Fruit fly (Drosophila melanogaster) whole organism, wandering third instar larva: ENCODE results near the gene Cht5.

ENCODE experiments used
- Abd-B ChIP-seq: fragments of >200 bp; optimal IDR thresholded peaks from 2 replicates; lab custom pipeline; 2017; ENCODE audit warnings: missing biosample characterization, missing genetic modification characterization
- CG32264 ChIP-seq: fragments of 200-800 bp; sonication (Bioruptor generic); optimal IDR thresholded peaks from 2 replicates; lab custom pipeline; 2016; ENCODE audit warnings: missing biosample characterization, missing genetic modification characterization
- CG9705 ChIP-seq: fragments of 200-800 bp; sonication (Bioruptor generic); optimal IDR thresholded peaks from 2 replicates; lab custom pipeline; 2018; ENCODE audit warnings: missing biosample characterization, mild to moderate bottlenecking, missing genetic modification characterization
- CrebA ChIP-seq: fragments of 200-800 bp; sonication (Bioruptor generic); optimal IDR thresholded peaks from 2 replicates; lab custom pipeline; 2016; ENCODE audit warnings: missing biosample characterization, mild to moderate bottlenecking, missing genetic modification characterization, borderline replicate concordance
- Dfd ChIP-seq: fragments of >200 bp; optimal IDR thresholded peaks from 2 replicates; lab custom pipeline; 2017; ENCODE audit warnings: missing biosample characterization, missing genetic modification characterization
- Dif ChIP-seq: fragments of 200-275, 200-300 bp; sonication (Bioruptor generic); optimal IDR thresholded peaks from 2 replicates; lab custom pipeline; 2018; ENCODE audit warnings: missing biosample characterization, missing genetic modification characterization; ENCODE audit not compliant: partially characterized antibody
- GATAd ChIP-seq: sonication (Bioruptor generic); optimal IDR thresholded peaks from 2 replicates; lab custom pipeline; 2016; ENCODE audit warnings: missing biosample characterization, missing genetic modification characterization
- HLH106 ChIP-seq: fragments of 200-800 bp; optimal IDR thresholded peaks from 3 replicates; lab custom pipeline; 2019; ENCODE audit warnings: missing biosample characterization, mild to moderate bottlenecking, missing genetic modification characterization, moderate library complexity
- Hnf4 ChIP-seq: fragments of 200-800 bp; sonication (Bioruptor generic); optimal IDR thresholded peaks from 2 replicates; lab custom pipeline; 2016; ENCODE audit warnings: missing biosample characterization, mild to moderate bottlenecking, missing genetic modification characterization
- Hr78 ChIP-seq: fragments of >200 bp; optimal IDR thresholded peaks from 2 replicates; lab custom pipeline; 2017; ENCODE audit warnings: missing biosample characterization, missing genetic modification characterization
- Hr83 ChIP-seq: fragments of 200-300 bp; sonication (Bioruptor generic); optimal IDR thresholded peaks from 2 replicates; lab custom pipeline; 2016; ENCODE audit warnings: missing biosample characterization, mild to moderate bottlenecking, missing genetic modification characterization, moderate library complexity; ENCODE audit not compliant: poor library complexity, severe bottlenecking
- Jra ChIP-seq: sonication (Bioruptor generic); optimal IDR thresholded peaks from 2 replicates; lab custom pipeline; 2016; ENCODE audit warnings: missing biosample characterization, missing genetic modification characterization
- Mio ChIP-seq: sonication (Bioruptor generic); optimal IDR thresholded peaks from 2 replicates; lab custom pipeline; 2016; ENCODE audit warnings: missing biosample characterization, missing genetic modification characterization
- Myc ChIP-seq: fragments of >200 bp; optimal IDR thresholded peaks from 2 replicates; lab custom pipeline; 2017
- N ChIP-seq: fragments of >200 bp; optimal IDR thresholded peaks from 2 replicates; lab custom pipeline; 2018; ENCODE audit warnings: missing biosample characterization, missing external identifiers, missing genetic modification characterization
- OdsH ChIP-seq: fragments of 200-800 bp; sonication (Bioruptor generic); optimal IDR thresholded peaks from 2 replicates; lab custom pipeline; 2016; ENCODE audit warnings: missing biosample characterization, mild to moderate bottlenecking, missing genetic modification characterization
- Rel ChIP-seq, 2 experiments: fragments of 200-800 bp; sonication (Bioruptor generic) in 1 of 2; optimal IDR thresholded peaks; 2 replicates in 1 of 2; 3 replicates in 1 of 2; lab custom pipeline; 2016 to 2019; ENCODE audit warnings: mild to moderate bottlenecking in 2 of 2, missing biosample characterization in 2 of 2, missing genetic modification characterization in 2 of 2, moderate library complexity in 1 of 2
- Sp1 ChIP-seq: fragments of 200-800 bp; sonication (Bioruptor generic); optimal IDR thresholded peaks from 3 replicates; lab custom pipeline; 2019; ENCODE audit warnings: missing biosample characterization, mild to moderate bottlenecking, missing genetic modification characterization, moderate library complexity
- Vsx2 ChIP-seq: fragments of 200-300, 225-300 bp; sonication (Bioruptor generic); optimal IDR thresholded peaks from 2 replicates; lab custom pipeline; 2018; ENCODE audit warnings: missing biosample characterization, missing genetic modification characterization; ENCODE audit not compliant: partially characterized antibody
- br ChIP-seq: fragments of 200-800 bp; sonication (Bioruptor generic); optimal IDR thresholded peaks from 2 replicates; lab custom pipeline; 2016; ENCODE audit warnings: missing biosample characterization, missing genetic modification characterization
- brk ChIP-seq: fragments of 200-800 bp; sonication (Bioruptor generic); optimal IDR thresholded peaks from 2 replicates; lab custom pipeline; 2016; ENCODE audit warnings: missing biosample characterization, mild to moderate bottlenecking, missing genetic modification characterization
- dl ChIP-seq, 2 experiments: fragments of 175-275, 200-275 bp in 1 of 2; fragments of 200-275 bp in 1 of 2; sonication (Bioruptor generic); optimal IDR thresholded peaks; lab custom pipeline; 2018; ENCODE audit warnings: mild to moderate bottlenecking in 2 of 2, missing biosample characterization in 2 of 2, missing genetic modification characterization in 2 of 2, moderate library complexity in 2 of 2; ENCODE audit not compliant: partially characterized antibody in 2 of 2, insufficient read depth in 1 of 2
- dmrt93B ChIP-seq: fragments of 200-800 bp; sonication (Bioruptor generic); optimal IDR thresholded peaks from 2 replicates; lab custom pipeline; 2018; ENCODE audit warnings: missing biosample characterization, mild to moderate bottlenecking, missing genetic modification characterization
- dsf ChIP-seq: sonication (Bioruptor generic); optimal IDR thresholded peaks from 2 replicates; lab custom pipeline; 2016; ENCODE audit warnings: missing biosample characterization, missing genetic modification characterization, borderline replicate concordance
- ey ChIP-seq: fragments of 200-800 bp; sonication (Bioruptor generic); optimal IDR thresholded peaks from 2 replicates; lab custom pipeline; 2016; ENCODE audit warnings: missing biosample characterization, missing genetic modification characterization
- foxo ChIP-seq, 2 experiments: fragments of 200-800 bp; sonication (Bioruptor generic); optimal IDR thresholded peaks; 2 replicates in 1 of 2; 3 replicates in 1 of 2; lab custom pipeline; 2016 to 2017; ENCODE audit warnings: missing biosample characterization in 2 of 2, missing genetic modification characterization in 2 of 2
- fru ChIP-seq: fragments of 200-800 bp; sonication (Bioruptor generic); optimal IDR thresholded peaks from 3 replicates; lab custom pipeline; 2016; ENCODE audit warnings: missing biosample characterization, mild to moderate bottlenecking, missing genetic modification characterization
- h ChIP-seq: fragments of 200-800 bp; sonication (Bioruptor generic); optimal IDR thresholded peaks from 3 replicates; lab custom pipeline; 2016; ENCODE audit warnings: missing biosample characterization, mild to moderate bottlenecking, missing genetic modification characterization
- jim ChIP-seq: fragments of 175-275, 200-325 bp; sonication (Bioruptor generic); optimal IDR thresholded peaks from 2 replicates; lab custom pipeline; 2016; ENCODE audit warnings: missing biosample characterization, mild to moderate bottlenecking, missing genetic modification characterization
- lola ChIP-seq: fragments of >200 bp; optimal IDR thresholded peaks from 2 replicates; lab custom pipeline; 2017; ENCODE audit warnings: missing biosample characterization, missing genetic modification characterization
- pan ChIP-seq: fragments of >200 bp; optimal IDR thresholded peaks from 2 replicates; lab custom pipeline; 2017
- psq ChIP-seq: fragments of 200-800 bp; sonication (Bioruptor generic); optimal IDR thresholded peaks from 3 replicates; lab custom pipeline; 2017; ENCODE audit warnings: missing biosample characterization, mild to moderate bottlenecking, missing genetic modification characterization, moderate library complexity
- rgr ChIP-seq: fragments of 200-800 bp; sonication (Bioruptor generic); optimal IDR thresholded peaks from 3 replicates; lab custom pipeline; 2016; ENCODE audit warnings: missing biosample characterization, mild to moderate bottlenecking, missing genetic modification characterization
- sage ChIP-seq: fragments of 200-800 bp; sonication (Bioruptor generic); optimal IDR thresholded peaks from 2 replicates; lab custom pipeline; 2016; ENCODE audit warnings: missing biosample characterization, mild to moderate bottlenecking, missing genetic modification characterization
- sv ChIP-seq: fragments of 200-800 bp; sonication (Bioruptor generic); optimal IDR thresholded peaks from 3 replicates; lab custom pipeline; 2016; ENCODE audit warnings: missing biosample characterization, missing genetic modification characterization
- tai ChIP-seq: sonication (Bioruptor generic); optimal IDR thresholded peaks from 2 replicates; lab custom pipeline; 2016; ENCODE audit warnings: missing biosample characterization, missing genetic modification characterization
- usp ChIP-seq: fragments of >200 bp; optimal IDR thresholded peaks from 2 replicates; lab custom pipeline; 2017; ENCODE audit warnings: missing biosample characterization, missing genetic modification characterization
- woc ChIP-seq: sonication (Bioruptor generic); optimal IDR thresholded peaks from 2 replicates; lab custom pipeline; 2016; ENCODE audit warnings: missing biosample characterization, mild to moderate bottlenecking, missing genetic modification characterization

Gene Cht5

dm6 chr3R:13771195-13771594 is 3.8 kb downstream of the Cht5 start, which contains the start of gene CG9297:
TSS of gene CG9297 (plus strand) at chr3R:13771495.
- TF ChIP-seq ey: no peak

dm6 chr3R:13773350-13773749 is 6.0 kb downstream of the Cht5 start:
- TF ChIP-seq lola (GFP tag; lab: Kevin White, UChicago) (no peak), ey (no peak), Vsx2 (GFP tag; lab: Kevin White, UChicago) (no peak), sage (GFP tag; lab: Kevin White, UChicago) (no peak), dl (GFP tag; optimal IDR thresholded peaks at IDR 0.05; lab: Kevin White, UChicago; ENCODE audit: insufficient read depth in 1 of 2, partially characterized antibody in 2 of 2) (no peak), Hnf4 (GFP tag; lab: Kevin White, UChicago) (no peak), dmrt93B (GFP tag; lab: Kevin White, UChicago) (no peak), psq (GFP tag; lab: Kevin White, UChicago) (no peak), woc (no peak)

dm6 chr3R:13779241-13779683 is 11.9 kb downstream of the Cht5 start, which contains the start of the genes CG42375 and CG9288:
TSS of gene CG42375 (plus strand) at chr3R:13779624.
TSS of gene CG9288 (plus strand) at chr3R:13779624.
- no peak for TF ChIP-seq Hr83 (GFP tag; lab: Kevin White, UChicago)
- TF ChIP-seq Mio: no peak
- TF ChIP-seq HLH106: peak; percentile 13
- TF ChIP-seq ey: no peak
- no peak for TF ChIP-seq pan (lab: Kevin White, UChicago)
- peak; percentile 31 for TF ChIP-seq rgr (GFP tag; lab: Kevin White, UChicago)
- TF ChIP-seq Myc (lab: Kevin White, UChicago): no peak
- peak; percentile 49 for TF ChIP-seq woc
- TF ChIP-seq foxo (GFP tag; optimal IDR thresholded peaks at IDR 0.05; lab: Kevin White, UChicago): peak in 1 of 2 experiments; percentile 67
- no peak for TF ChIP-seq Dif (GFP tag; lab: Kevin White, UChicago)
- TF ChIP-seq CG32264: no peak
- no peak for TF ChIP-seq br
- TF ChIP-seq Sp1 (GFP tag; lab: Kevin White, UChicago): no peak
- no peak for TF ChIP-seq lola (GFP tag; lab: Kevin White, UChicago)
- no peak for TF ChIP-seq dl (GFP tag; optimal IDR thresholded peaks at IDR 0.05; lab: Kevin White, UChicago; ENCODE audit: insufficient read depth in 1 of 2, partially characterized antibody in 2 of 2)
- no peak for TF ChIP-seq N (GFP tag; lab: Kevin White, UChicago)
- no peak for TF ChIP-seq tai (GFP tag; lab: Kevin White, UChicago)
- TF ChIP-seq Rel (GFP tag; optimal IDR thresholded peaks at IDR 0.05; lab: Kevin White, UChicago): no peak
- no peak for TF ChIP-seq Rel (tag; optimal IDR thresholded peaks at IDR 0.05; lab: Kevin White, UChicago)
- TF ChIP-seq CG9705 (GFP tag; lab: Kevin White, UChicago): no peak
- TF ChIP-seq GATAd: no peak
- peak; percentile 58 for TF ChIP-seq fru (GFP tag; lab: Kevin White, UChicago)
- no peak for TF ChIP-seq dmrt93B (GFP tag; lab: Kevin White, UChicago)
- TF ChIP-seq Abd-B: no peak
- no peak for TF ChIP-seq Jra (GFP tag; lab: Kevin White, UChicago)
- TF ChIP-seq Hnf4 (GFP tag; lab: Kevin White, UChicago): peak; percentile 54
- TF ChIP-seq sv: no peak
- TF ChIP-seq Hr78 (GFP tag; lab: Kevin White, UChicago): no peak
- no peak for TF ChIP-seq CrebA (GFP tag; lab: Kevin White, UChicago)
- TF ChIP-seq h: no peak
- TF ChIP-seq OdsH: no peak
- no peak for TF ChIP-seq dsf (GFP tag; lab: Kevin White, UChicago)
- peak; percentile 11 for TF ChIP-seq psq (GFP tag; lab: Kevin White, UChicago)
- peak; percentile 25 for TF ChIP-seq sage (GFP tag; lab: Kevin White, UChicago)
- no peak for TF ChIP-seq Vsx2 (GFP tag; lab: Kevin White, UChicago)
- no peak for TF ChIP-seq jim (GFP tag; lab: Kevin White, UChicago)
- no peak for TF ChIP-seq Dfd (GFP tag; lab: Kevin White, UChicago)
- TF ChIP-seq usp (GFP tag; lab: Kevin White, UChicago): no peak
- TF ChIP-seq brk: no peak
